Worm (Caenorhabditis elegans): ENCODE data around the gene spc-1.

spc-1 gene

ce11 chrX:3110576-3110975 is 16.3 kb downstream of the spc-1 start, which contains the start of gene gpcp-1:
gpcp-1 (minus strand) TSS chrX:3110628.
- TF ChIP-seq elt-2 (tag; optimal IDR thresholded peaks at IDR 0.05): peak; percentile 91
- TF ChIP-seq pha-4 (tag; optimal IDR thresholded peaks at IDR 0.05): peak; percentile 20
- TF ChIP-seq aly-2 (tag; optimal IDR thresholded peaks at IDR 0.05): no peak
- TF ChIP-seq daf-12 (tag; optimal IDR thresholded peaks at IDR 0.05): no peak
- peak; percentile 61 for TF ChIP-seq pqm-1 (tag; optimal IDR thresholded peaks at IDR 0.05)
- TF ChIP-seq nfya-1 (tag; optimal IDR thresholded peaks at IDR 0.05; ENCODE audit: insufficient read depth): no peak
- no peak for TF ChIP-seq hmg-11 (tag; optimal IDR thresholded peaks at IDR 0.05)

DNA sequence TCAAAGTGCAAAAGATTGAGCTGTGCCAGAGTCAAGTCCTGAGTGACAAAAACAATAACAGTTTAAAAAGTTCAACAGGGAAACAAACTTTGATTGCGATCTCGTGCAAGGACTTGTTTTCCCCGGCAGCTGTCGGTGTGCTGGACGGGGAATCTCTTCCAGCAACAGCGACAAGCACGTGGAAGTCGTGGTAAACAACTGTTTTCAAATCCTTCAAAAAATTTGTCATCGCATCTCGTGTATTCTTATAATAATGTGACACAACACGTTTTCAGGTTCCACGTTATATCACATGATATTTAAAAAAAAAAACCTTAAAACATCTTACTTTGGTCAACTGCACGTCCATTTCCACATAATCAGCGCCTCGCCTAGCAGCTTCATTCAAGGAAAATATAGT is 18.3 kb downstream of the spc-1 start:
- no peak for TF ChIP-seq fkh-2 (tag; optimal IDR thresholded peaks at IDR 0.05)
- peak; percentile 9 for TF ChIP-seq nfya-1 (tag; optimal IDR thresholded peaks at IDR 0.05; ENCODE audit: insufficient read depth)

DNA sequence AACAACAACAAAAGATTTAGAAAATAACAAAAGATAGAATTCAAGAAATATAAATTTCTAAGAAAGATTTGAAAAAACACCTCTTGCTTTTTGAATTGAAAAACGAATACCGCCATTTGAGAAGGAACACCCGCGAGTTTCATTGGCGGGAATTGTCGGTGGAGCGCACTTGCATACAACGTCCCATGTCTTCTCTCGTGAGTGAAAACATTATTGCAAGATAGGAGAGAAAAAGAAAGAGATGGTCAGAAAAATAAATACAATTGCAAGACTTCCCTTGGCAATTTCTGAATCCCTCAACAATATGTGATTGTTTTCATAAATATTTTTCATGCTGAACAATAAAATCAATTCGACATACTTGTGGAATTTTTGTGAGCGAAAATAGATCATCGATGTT is 20.7 kb downstream of the spc-1 start, which contains the start of gene K10B3.5:
TSS of gene K10B3.5 (minus strand) at position 343 of the 400 bp plus-strand sequence.
- TF ChIP-seq nfya-1 (tag; optimal IDR thresholded peaks at IDR 0.05; ENCODE audit: insufficient read depth) (peak; percentile 73), nhr-67 (tag; optimal IDR thresholded peaks at IDR 0.05) (no peak), elt-1 (tag; optimal IDR thresholded peaks at IDR 0.05) (no peak), lin-15B (tag; optimal IDR thresholded peaks at IDR 0.05) (peak; percentile 47), sea-2 (GFP tag; optimal IDR thresholded peaks at IDR 0.05) (no peak), nhr-11 (tag; optimal IDR thresholded peaks at IDR 0.05) (no peak), ztf-11 (tag; optimal IDR thresholded peaks at IDR 0.05) (no peak), pqm-1 (tag; optimal IDR thresholded peaks at IDR 0.05) (peak; percentile 11), unc-62 (GFP tag; optimal IDR thresholded peaks at IDR 0.05) (no peak), skn-1 (tag; optimal IDR thresholded peaks at IDR 0.05) (peak; percentile 4), nhr-25 (tag; optimal IDR thresholded peaks at IDR 0.05) (peak; percentile 81), ztf-4 (tag; optimal IDR thresholded peaks at IDR 0.05) (no peak), nhr-77 (tag; optimal IDR thresholded peaks at IDR 0.05) (no peak), fkh-2 (tag; optimal IDR thresholded peaks at IDR 0.05) (no peak), unc-39 (tag; optimal IDR thresholded peaks at IDR 0.05) (no peak), ceh-9 (tag; optimal IDR thresholded peaks at IDR 0.05) (no peak), nhr-12 (tag; optimal IDR thresholded peaks at IDR 0.05) (no peak), lin-39 (tag; optimal IDR thresholded peaks at IDR 0.05) (peak; percentile 77), ZK546.5 (tag; optimal IDR thresholded peaks at IDR 0.05) (no peak), daf-12 (tag; optimal IDR thresholded peaks at IDR 0.05) (no peak), ceh-82 (tag; optimal IDR thresholded peaks at IDR 0.05) (no peak), elt-2 (tag; optimal IDR thresholded peaks at IDR 0.05) (peak; percentile 50), aly-2 (tag; optimal IDR thresholded peaks at IDR 0.05) (no peak), R02D3.7 (tag; optimal IDR thresholded peaks at IDR 0.05) (no peak), zag-1 (tag; optimal IDR thresholded peaks at IDR 0.05) (no peak), nhr-76 (tag; optimal IDR thresholded peaks at IDR 0.05) (no peak), nhr-43 (tag; optimal IDR thresholded peaks at IDR 0.05; ENCODE audit: poor library complexity, severe bottlenecking) (peak; percentile 46), lsy-12 (tag; optimal IDR thresholded peaks at IDR 0.05) (no peak), eor-1 (tag; optimal IDR thresholded peaks at IDR 0.05) (no peak), nhr-23 (tag; optimal IDR thresholded peaks at IDR 0.05) (peak; percentile 54), egl-5 (tag; optimal IDR thresholded peaks at IDR 0.05) (peak; percentile 73), nhr-237 (tag; optimal IDR thresholded peaks at IDR 0.05) (no peak), fos-1 (tag; optimal IDR thresholded peaks at IDR 0.05) (no peak), ama-1 (optimal IDR thresholded peaks at IDR 0.05) (peak; percentile 33), nhr-28 (tag; optimal IDR thresholded peaks at IDR 0.05) (no peak), mml-1 (tag; optimal IDR thresholded peaks at IDR 0.05) (no peak), ceh-28 (tag; optimal IDR thresholded peaks at IDR 0.05) (no peak), fkh-10 (GFP tag; optimal IDR thresholded peaks at IDR 0.05) (no peak), egl-27 (tag; optimal IDR thresholded peaks at IDR 0.05) (no peak), mdl-1 (tag; optimal IDR thresholded peaks at IDR 0.05) (no peak), elt-3 (tag; optimal IDR thresholded peaks at IDR 0.05) (no peak), hmg-11 (tag; optimal IDR thresholded peaks at IDR 0.05) (peak; percentile 65), pha-4 (tag; optimal IDR thresholded peaks at IDR 0.05) (peak; percentile 87), tbx-2 (tag; optimal IDR thresholded peaks at IDR 0.05) (no peak), snpc-4 (tag; optimal IDR thresholded peaks at IDR 0.05) (peak; percentile 78), jun-1 (tag; optimal IDR thresholded peaks at IDR 0.05) (no peak), ceh-16 (tag; optimal IDR thresholded peaks at IDR 0.05) (no peak)
